Fruit fly (Drosophila melanogaster) whole organism, embryonic: ENCODE measurements around the gene Obp99b.
A peak's percentile ranks its signal among the peaks of the same experiment; 100 is the strongest.

ENCODE experiments used
- Aef1 ChIP-seq: fragments of 200-800 bp; sonication (Bioruptor generic); IDR thresholded peaks from 3 replicates; pipeline ENCODE4 v1.3.6; 2022; ENCODE audit warnings: missing biosample characterization, missing genetic modification characterization
- Antp ChIP-seq: fragments of 200-800 bp; sonication (Bioruptor generic); optimal IDR thresholded peaks from 3 replicates; lab custom pipeline; 2016; ENCODE audit warnings: missing biosample characterization, missing genetic modification characterization
- Blimp-1 ChIP-seq: fragments of 200-800 bp; sonication (Bioruptor generic); optimal IDR thresholded peaks from 3 replicates; lab custom pipeline; 2018; ENCODE audit warnings: missing biosample characterization, missing genetic modification characterization, mild to moderate bottlenecking, moderate library complexity, missing genetic modification reagents
- C15 ChIP-seq: fragments of 200-800 bp; sonication (Bioruptor generic); IDR thresholded peaks from 3 replicates; pipeline ENCODE4 v1.3.6; 2022; ENCODE audit warnings: missing biosample characterization, missing genetic modification characterization
- CG12155 ChIP-seq: fragments of 200-800 bp; sonication (Bioruptor generic); optimal IDR thresholded peaks from 3 replicates; lab custom pipeline; 2016; ENCODE audit warnings: missing biosample characterization, missing genetic modification characterization
- CG13894 ChIP-seq: fragments of 200-800 bp; sonication (Bioruptor generic); optimal IDR thresholded peaks from 3 replicates; lab custom pipeline; 2018; ENCODE audit warnings: missing biosample characterization, mild to moderate bottlenecking, missing genetic modification characterization, moderate library complexity
- CG1529 ChIP-seq: fragments of 200-800 bp; sonication (Bioruptor generic); optimal IDR thresholded peaks from 3 replicates; lab custom pipeline; 2018; ENCODE audit warnings: missing biosample characterization, missing genetic modification characterization
- CG1832 ChIP-seq: fragments of 200-800 bp; sonication (Bioruptor generic); optimal IDR thresholded peaks from 2 replicates; lab custom pipeline; 2017; ENCODE audit warnings: missing biosample characterization, mild to moderate bottlenecking, missing genetic modification characterization, inconsistent platforms
- CG3065 ChIP-seq: fragments of 200-800 bp; sonication (Bioruptor generic); optimal IDR thresholded peaks from 2 replicates; lab custom pipeline; 2016; ENCODE audit warnings: missing biosample characterization, missing genetic modification characterization
- CG31224 ChIP-seq: fragments of 200-800 bp; sonication (Bioruptor generic); IDR thresholded peaks from 2 replicates; pipeline ENCODE4 v1.3.6; 2022; ENCODE audit warnings: missing biosample characterization, missing genetic modification characterization
- CG3847 ChIP-seq: fragments of 200-800 bp; sonication (Bioruptor generic); IDR thresholded peaks from 2 replicates; pipeline ENCODE4 v1.3.6; 2022; ENCODE audit warnings: missing biosample characterization, missing genetic modification characterization
- CG3995 ChIP-seq: fragments of 200-800 bp; sonication (Bioruptor generic); optimal IDR thresholded peaks from 3 replicates; lab custom pipeline; 2016; ENCODE audit warnings: missing biosample characterization, missing genetic modification characterization
- CG4707 ChIP-seq: fragments of 200-800 bp; sonication (Bioruptor generic); optimal IDR thresholded peaks from 2 replicates; lab custom pipeline; 2018; ENCODE audit warnings: missing biosample characterization, mild to moderate bottlenecking, missing genetic modification characterization, moderate library complexity
- CG4854 ChIP-seq: fragments of 200-800 bp; sonication (Bioruptor generic); optimal IDR thresholded peaks from 2 replicates; lab custom pipeline; 2016; ENCODE audit warnings: missing biosample characterization, missing genetic modification characterization, inconsistent platforms
- CG5953 ChIP-seq: fragments of 200-800 bp; sonication (Bioruptor generic); IDR thresholded peaks from 2 replicates; pipeline ENCODE4 v1.3.6; 2022; ENCODE audit warnings: missing biosample characterization, missing genetic modification characterization
- CG7745 ChIP-seq: fragments of 200-800 bp; sonication (Bioruptor generic); optimal IDR thresholded peaks from 2 replicates; lab custom pipeline; 2018; ENCODE audit warnings: missing biosample characterization, mild to moderate bottlenecking, missing genetic modification characterization, moderate library complexity
- CG7928 ChIP-seq: fragments of 200-800 bp; sonication (Bioruptor generic); optimal IDR thresholded peaks from 2 replicates; lab custom pipeline; 2017; ENCODE audit warnings: missing biosample characterization, mild to moderate bottlenecking, missing genetic modification characterization
- CG7987 ChIP-seq: fragments of 200-800 bp; sonication (Bioruptor generic); optimal IDR thresholded peaks from 2 replicates; lab custom pipeline; 2018; ENCODE audit warnings: missing biosample characterization, mild to moderate bottlenecking, missing genetic modification characterization, moderate library complexity
- CG8765 ChIP-seq: fragments of 200-800 bp; sonication (Bioruptor generic); IDR thresholded peaks from 2 replicates; pipeline ENCODE4 v1.3.6; 2022; ENCODE audit warnings: missing biosample characterization, missing genetic modification characterization
- CG8924 ChIP-seq: fragments of 200-800 bp; optimal IDR thresholded peaks from 3 replicates; lab custom pipeline; 2019; ENCODE audit warnings: missing biosample characterization, mild to moderate bottlenecking, missing genetic modification characterization, moderate library complexity
- CG9609 ChIP-seq: fragments of 200-800 bp; sonication (Bioruptor generic); optimal IDR thresholded peaks from 3 replicates; lab custom pipeline; 2016; ENCODE audit warnings: missing biosample characterization, missing genetic modification characterization
- Ets65A ChIP-seq: fragments of 200-800 bp; sonication (Bioruptor generic); peaks from one replicate; lab custom pipeline; 2016; ENCODE audit warnings: missing biosample characterization, missing genetic modification characterization
- Kr ChIP-seq: fragments of 200-800 bp; sonication (Bioruptor generic); optimal IDR thresholded peaks from 2 replicates; lab custom pipeline; 2017; ENCODE audit warnings: missing biosample characterization, mild to moderate bottlenecking, missing genetic modification characterization
- Meics ChIP-seq: fragments of 200-800 bp; sonication (Bioruptor generic); optimal IDR thresholded peaks from 2 replicates; lab custom pipeline; 2017; ENCODE audit warnings: missing biosample characterization, mild to moderate bottlenecking, missing genetic modification characterization
- Mes4 ChIP-seq: fragments of 200-800 bp; sonication (Bioruptor generic); optimal IDR thresholded peaks from 2 replicates; lab custom pipeline; 2016; ENCODE audit warnings: missing biosample characterization, missing genetic modification characterization
- Myb ChIP-seq: fragments of 200-800 bp; sonication (Bioruptor generic); optimal IDR thresholded peaks from 2 replicates; lab custom pipeline; 2016; ENCODE audit warnings: missing biosample characterization, missing genetic modification characterization
- NC2β ChIP-seq: fragments of 200-800 bp; sonication (Bioruptor generic); optimal IDR thresholded peaks from 2 replicates; lab custom pipeline; 2016; ENCODE audit warnings: missing biosample characterization, missing genetic modification characterization
- NK7.1 ChIP-seq: fragments of 200-800 bp; sonication (Bioruptor generic); optimal IDR thresholded peaks from 3 replicates; lab custom pipeline; 2016; ENCODE audit warnings: missing biosample characterization, missing genetic modification characterization
- Rfx ChIP-seq: fragments of 200-800 bp; sonication (Bioruptor generic); IDR thresholded peaks from 2 replicates; pipeline ENCODE4 v1.3.6; 2022; ENCODE audit warnings: missing biosample characterization, missing genetic modification characterization
- Spps ChIP-seq: fragments of 200-800 bp; sonication (Bioruptor generic); optimal IDR thresholded peaks from 2 replicates; lab custom pipeline; 2018; ENCODE audit warnings: missing biosample characterization, mild to moderate bottlenecking, missing genetic modification characterization
- Tbp ChIP-seq: fragments of >200 bp; optimal IDR thresholded peaks from 2 replicates; lab custom pipeline; 2018; ENCODE audit warnings: missing biosample characterization, missing genetic modification characterization
- Vsx1 ChIP-seq: fragments of 200-800 bp; sonication (Bioruptor generic); optimal IDR thresholded peaks from 2 replicates; lab custom pipeline; 2017; ENCODE audit warnings: missing biosample characterization, mild to moderate bottlenecking, missing genetic modification characterization, missing genetic modification reagents
- bab2 ChIP-seq: fragments of 200-800 bp; sonication (Bioruptor generic); optimal IDR thresholded peaks from 2 replicates; lab custom pipeline; 2016; ENCODE audit warnings: missing biosample characterization, missing genetic modification characterization
- caup ChIP-seq: fragments of 200-800 bp; sonication (Bioruptor generic); optimal IDR thresholded peaks from 3 replicates; lab custom pipeline; 2017; ENCODE audit warnings: missing biosample characterization, mild to moderate bottlenecking, missing genetic modification characterization, moderate library complexity; ENCODE audit not compliant: severe bottlenecking
- ci ChIP-seq: fragments of 200-800 bp; sonication (Bioruptor generic); IDR thresholded peaks from 3 replicates; pipeline ENCODE4 v1.3.6; 2022; ENCODE audit warnings: missing biosample characterization, missing genetic modification characterization
- dati ChIP-seq: fragments of 200-800 bp; sonication (Bioruptor generic); IDR thresholded peaks from 2 replicates; pipeline ENCODE4 v1.3.6; 2022; ENCODE audit warnings: missing biosample characterization, missing genetic modification characterization
- ems ChIP-seq: fragments of 200-800 bp; sonication (Bioruptor generic); optimal IDR thresholded peaks from 3 replicates; lab custom pipeline; 2016; ENCODE audit warnings: missing biosample characterization, missing genetic modification characterization
- gcm2 ChIP-seq: fragments of 200-800 bp; sonication (Bioruptor generic); optimal IDR thresholded peaks from 2 replicates; lab custom pipeline; 2016; ENCODE audit warnings: missing biosample characterization, missing genetic modification characterization
- gfzf ChIP-seq: fragments of 200-800 bp; sonication (Bioruptor generic); optimal IDR thresholded peaks from 2 replicates; lab custom pipeline; 2016; ENCODE audit warnings: missing biosample characterization, mild to moderate bottlenecking, missing genetic modification characterization, moderate library complexity
- gt ChIP-seq: fragments of 200-800 bp; sonication (Bioruptor generic); IDR thresholded peaks from 2 replicates; pipeline ENCODE4 v1.3.6; 2022; ENCODE audit warnings: missing biosample characterization, missing genetic modification characterization
- hkb ChIP-seq, 2 experiments: fragments of 200-800 bp in 1 of 2; fragments of >200 bp in 1 of 2; sonication (Bioruptor generic) in 1 of 2; IDR thresholded peaks in 1 of 2; optimal IDR thresholded peaks in 1 of 2; 2 replicates each; pipeline versions ENCODE4 v1.3.6 to Lab custom; 2017 to 2022; ENCODE audit warnings: missing biosample characterization in 1 of 2, missing genetic modification characterization in 1 of 2
- insv ChIP-seq, 2 experiments: fragments of 200-800 bp; sonication (Bioruptor generic); optimal IDR thresholded peaks; 3 replicates each; lab custom pipeline; 2016 to 2018; ENCODE audit warnings: missing biosample characterization in 2 of 2, missing genetic modification characterization in 2 of 2
- jigr1 ChIP-seq: fragments of 200-800 bp; sonication (Bioruptor generic); IDR thresholded peaks from 3 replicates; pipeline ENCODE4 v1.3.6; 2022; ENCODE audit warnings: missing biosample characterization, missing genetic modification characterization
- jumu ChIP-seq: fragments of 200-800 bp; sonication (Bioruptor generic); optimal IDR thresholded peaks from 3 replicates; lab custom pipeline; 2016; ENCODE audit warnings: missing biosample characterization, missing genetic modification characterization
- kah ChIP-seq: fragments of 200-800 bp; sonication (Bioruptor generic); optimal IDR thresholded peaks from 2 replicates; lab custom pipeline; 2018; ENCODE audit warnings: missing biosample characterization, mild to moderate bottlenecking, missing genetic modification characterization
- klu ChIP-seq: fragments of 200-800 bp; sonication (Bioruptor generic); IDR thresholded peaks from 2 replicates; pipeline ENCODE4 v1.3.6; 2022; ENCODE audit warnings: missing biosample characterization, missing genetic modification characterization
- lilli ChIP-seq: fragments of 200-800 bp; sonication (Bioruptor generic); optimal IDR thresholded peaks from 3 replicates; lab custom pipeline; 2016; ENCODE audit warnings: missing biosample characterization, missing genetic modification characterization
- pb ChIP-seq: fragments of 200-800 bp; sonication (Bioruptor generic); optimal IDR thresholded peaks from 3 replicates; lab custom pipeline; 2016; ENCODE audit warnings: missing biosample characterization, missing genetic modification characterization
- pho ChIP-seq: fragments of 200-800 bp; sonication (Bioruptor generic); optimal IDR thresholded peaks from 2 replicates; lab custom pipeline; 2016; ENCODE audit warnings: missing biosample characterization, missing genetic modification characterization
- pnt ChIP-seq: fragments of 200-800 bp; sonication (Bioruptor generic); optimal IDR thresholded peaks from 3 replicates; lab custom pipeline; 2016; ENCODE audit warnings: missing biosample characterization, missing genetic modification characterization
- sna ChIP-seq: fragments of 200-800 bp; sonication (Bioruptor generic); IDR thresholded peaks from 2 replicates; pipeline ENCODE4 v1.3.6; 2022; ENCODE audit warnings: missing biosample characterization, missing genetic modification characterization; ENCODE audit not compliant: partially characterized antibody
- zfh1 ChIP-seq: fragments of 200-800 bp; sonication (Bioruptor generic); IDR thresholded peaks from 3 replicates; pipeline ENCODE4 v1.3.6; 2022; ENCODE audit warnings: missing biosample characterization, missing genetic modification characterization

The Obp99b gene

DNA sequence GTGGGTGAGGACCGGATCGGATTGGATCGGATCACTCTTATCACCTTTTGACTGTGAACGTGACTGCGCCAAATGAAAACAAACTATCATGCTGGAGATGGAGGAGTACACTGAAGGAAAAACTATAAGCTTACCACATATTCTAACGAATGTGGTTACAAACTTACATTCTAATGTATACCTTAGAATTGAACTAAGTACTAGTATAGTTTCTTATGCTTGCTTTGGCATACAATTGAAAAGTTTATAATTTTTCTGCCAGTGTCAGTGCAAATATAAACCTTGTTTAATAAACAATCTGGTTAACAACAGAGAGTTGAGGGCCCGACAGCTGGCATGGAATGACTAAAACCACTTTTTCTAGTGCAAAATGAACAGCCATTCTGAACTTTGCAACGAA is 823 bp upstream of the Obp99b start (continued):
- TF ChIP-seq dati (GFP tag; lab: Robert Waterston, UW) (no peak), insv (GFP tag; optimal IDR thresholded peaks at IDR 0.05; lab: Kevin White, UChicago) (no peak), CG8924 (tag; lab: Kevin White, UChicago) (no peak), CG9609 (no peak), gfzf (GFP tag; lab: Kevin White, UChicago) (no peak), CG8765 (GFP tag; lab: Robert Waterston, UW) (no peak), zfh1 (GFP tag; lab: Robert Waterston, UW) (peak; percentile 52; the same call in 1 of the 3 replicates), CG31224 (GFP tag; lab: Robert Waterston, UW) (no peak), CG12155 (no peak), CG5953 (GFP tag; lab: Robert Waterston, UW) (no peak), caup (GFP tag; lab: Kevin White, UChicago) (no peak), Myb (GFP tag; lab: Kevin White, UChicago) (no peak), Rfx (no peak), Tbp (GFP tag; lab: Kevin White, UChicago) (no peak), CG3847 (GFP tag; lab: Robert Waterston, UW) (no peak), lilli (GFP tag; lab: Kevin White, UChicago) (no peak), C15 (GFP tag; lab: Robert Waterston, UW) (no peak), klu (GFP tag; lab: Robert Waterston, UW) (no peak), CG1529 (GFP tag; lab: Kevin White, UChicago) (no peak), NC2β (no peak), pho (no peak), Vsx1 (no peak), Antp (GFP tag; lab: Kevin White, UChicago) (peak; percentile 13), pnt (GFP tag; lab: Kevin White, UChicago) (no peak), Blimp-1 (peak; percentile 43), Spps (tag; lab: Kevin White, UChicago) (no peak), CG4707 (GFP tag; lab: Kevin White, UChicago) (no peak), jumu (GFP tag; lab: Kevin White, UChicago) (no peak), Ets65A (GFP tag; lab: Kevin White, UChicago) (peak; percentile 14), CG7928 (GFP tag; lab: Kevin White, UChicago) (no peak), gcm2 (GFP tag; lab: Kevin White, UChicago) (no peak), sna (no peak), Meics (no peak), jigr1 (GFP tag; lab: Robert Waterston, UW) (no peak), CG1832 (GFP tag; lab: Kevin White, UChicago) (no peak), Aef1 (GFP tag; lab: Robert Waterston, UW) (no peak), CG4854 (no peak), Mes4 (GFP tag; lab: Kevin White, UChicago) (no peak), gt (no peak), ems (GFP tag; lab: Kevin White, UChicago) (no peak), kah (GFP tag; lab: Kevin White, UChicago) (no peak), Kr (no peak), CG7987 (GFP tag; lab: Kevin White, UChicago) (no peak), CG3065 (GFP tag; lab: Kevin White, UChicago) (no peak), CG13894 (tag; lab: Kevin White, UChicago) (no peak), CG3995 (GFP tag; lab: Kevin White, UChicago) (peak; percentile 4), CG7745 (tag; lab: Kevin White, UChicago) (no peak), pb (no peak), NK7.1 (GFP tag; lab: Kevin White, UChicago) (no peak), ci (GFP tag; lab: Robert Waterston, UW) (peak; percentile 75), hkb (optimal IDR thresholded peaks at IDR 0.05; lab: Kevin White, UChicago) (no peak), hkb (GFP tag; IDR thresholded peaks at IDR 0.05; lab: Robert Waterston, UW) (peak; percentile 35; the same call in 1 of the 2 replicates), bab2 (GFP tag; lab: Kevin White, UChicago) (peak; percentile 31)
